Worm (Caenorhabditis elegans): Measurements from ENCODE around the gene acl-13.

- TF ChIP-seq unc-39 (tag; optimal IDR thresholded peaks at IDR 0.05) = no peak
- TF ChIP-seq crh-2 (tag; optimal IDR thresholded peaks at IDR 0.05) = no peak
- no peak for TF ChIP-seq ama-1 (optimal IDR thresholded peaks at IDR 0.05)
- TF ChIP-seq elt-1 (tag; optimal IDR thresholded peaks at IDR 0.05) = no peak
- TF ChIP-seq ztf-4 (tag; optimal IDR thresholded peaks at IDR 0.05) = no peak
- no peak for TF ChIP-seq lin-11 (tag; optimal IDR thresholded peaks at IDR 0.05)
- no peak for TF ChIP-seq mdl-1 (tag; optimal IDR thresholded peaks at IDR 0.05)
- no peak for TF ChIP-seq lin-39 (tag; optimal IDR thresholded peaks at IDR 0.05)
- no peak for TF ChIP-seq nhr-12 (tag; optimal IDR thresholded peaks at IDR 0.05)
Observed at ce11 chrIV:12371340-12371739, 38.9 kb upstream of the acl-13 start.
